Fruit fly (Drosophila melanogaster) whole organism, prepupa: Measurements from ENCODE around the gene mib1.
A peak's percentile ranks its signal among the peaks of the same experiment; 100 is the strongest.

ENCODE experiments used
- Blimp-1 ChIP-seq: fragments of 200-800 bp; sonication (Bioruptor generic); optimal IDR thresholded peaks from 3 replicates; lab custom pipeline; 2017; ENCODE audit warnings: missing biosample characterization, missing genetic modification characterization, mild to moderate bottlenecking, moderate library complexity, missing genetic modification reagents
- CG10631 ChIP-seq: fragments of 200-800 bp; sonication (Bioruptor generic); optimal IDR thresholded peaks from 2 replicates; lab custom pipeline; 2016; ENCODE audit warnings: missing biosample characterization, missing genetic modification characterization
- CG10669 ChIP-seq: fragments of 200-800 bp; sonication (Bioruptor generic); optimal IDR thresholded peaks from 3 replicates; lab custom pipeline; 2018; ENCODE audit warnings: missing biosample characterization, mild to moderate bottlenecking, missing genetic modification characterization, moderate library complexity
- CG11294 ChIP-seq: fragments of 200-800 bp; sonication (Bioruptor generic); IDR thresholded peaks from 2 replicates; pipeline ENCODE4 v1.3.6; 2022; ENCODE audit warnings: missing biosample characterization, missing genetic modification characterization
- CG11762 ChIP-seq: fragments of 200-800 bp; sonication (Bioruptor generic); optimal IDR thresholded peaks from 3 replicates; lab custom pipeline; 2016; ENCODE audit warnings: missing biosample characterization, missing genetic modification characterization; ENCODE audit not compliant: insufficient read depth
- CG15336 ChIP-seq: fragments of 200-800 bp; sonication (Bioruptor generic); IDR thresholded peaks from 2 replicates; pipeline ENCODE4 v1.3.6; 2022; ENCODE audit warnings: missing biosample characterization, missing genetic modification characterization
- CG1621 ChIP-seq: fragments of 200-800 bp; sonication (Bioruptor generic); optimal IDR thresholded peaks from 3 replicates; lab custom pipeline; 2018; ENCODE audit warnings: missing biosample characterization, mild to moderate bottlenecking, missing genetic modification characterization
- CG16779 ChIP-seq: fragments of 200-800 bp; sonication (Bioruptor generic); optimal IDR thresholded peaks from 3 replicates; lab custom pipeline; 2017; ENCODE audit warnings: missing biosample characterization, mild to moderate bottlenecking, missing genetic modification characterization
- CG3032 ChIP-seq: fragments of 200-800 bp; optimal IDR thresholded peaks from 2 replicates; lab custom pipeline; 2019; ENCODE audit warnings: missing biosample characterization, mild to moderate bottlenecking, missing genetic modification characterization, moderate library complexity
- CG31627 ChIP-seq: fragments of 200-800 bp; sonication (Bioruptor generic); optimal IDR thresholded peaks from 3 replicates; lab custom pipeline; 2016; ENCODE audit warnings: missing biosample characterization, missing genetic modification characterization
- CG32006 ChIP-seq: fragments of 200-800 bp; sonication (Bioruptor generic); optimal IDR thresholded peaks from 3 replicates; lab custom pipeline; 2017; ENCODE audit warnings: missing biosample characterization, mild to moderate bottlenecking, missing genetic modification characterization
- CG34406 ChIP-seq: fragments of 200-800 bp; sonication (Bioruptor generic); optimal IDR thresholded peaks from 3 replicates; lab custom pipeline; 2016; ENCODE audit warnings: missing biosample characterization, missing genetic modification characterization
- CG3919 ChIP-seq: fragments of 200-800 bp; sonication (Bioruptor generic); optimal IDR thresholded peaks from 3 replicates; lab custom pipeline; 2016; ENCODE audit warnings: missing biosample characterization, missing genetic modification characterization
- CG4318 ChIP-seq: fragments of 200-800 bp; sonication (Bioruptor generic); optimal IDR thresholded peaks from 3 replicates; lab custom pipeline; 2017; ENCODE audit warnings: missing biosample characterization, mild to moderate bottlenecking, missing genetic modification characterization
- CG6792 ChIP-seq: fragments of 200-800 bp; sonication (Bioruptor generic); optimal IDR thresholded peaks from 3 replicates; lab custom pipeline; 2016; ENCODE audit warnings: missing biosample characterization, missing genetic modification characterization
- CG6808 ChIP-seq: fragments of 200-800 bp; sonication (Bioruptor generic); optimal IDR thresholded peaks from 3 replicates; lab custom pipeline; 2017; ENCODE audit warnings: missing biosample characterization, missing genetic modification characterization, mild to moderate bottlenecking, moderate library complexity, missing genetic modification reagents
- CG6854 ChIP-seq: fragments of 200-800 bp; sonication (Bioruptor generic); optimal IDR thresholded peaks from 2 replicates; lab custom pipeline; 2017; ENCODE audit warnings: missing biosample characterization, mild to moderate bottlenecking, missing genetic modification characterization
- CG8119 ChIP-seq: fragments of 200-800 bp; sonication (Bioruptor generic); IDR thresholded peaks from 3 replicates; pipeline ENCODE4 v1.3.6; 2022; ENCODE audit warnings: missing biosample characterization, missing genetic modification characterization
- CG8319 ChIP-seq: fragments of 200-800 bp; sonication (Bioruptor generic); optimal IDR thresholded peaks from 3 replicates; lab custom pipeline; 2016; ENCODE audit warnings: missing biosample characterization, missing genetic modification characterization
- CG8632 ChIP-seq: fragments of 200-800 bp; sonication (Bioruptor generic); optimal IDR thresholded peaks from 3 replicates; lab custom pipeline; 2016; ENCODE audit warnings: missing biosample characterization, missing genetic modification characterization
- Eip93F ChIP-seq: fragments of 200-800 bp; sonication (Bioruptor generic); optimal IDR thresholded peaks from 2 replicates; lab custom pipeline; 2016; ENCODE audit warnings: missing biosample characterization, mild to moderate bottlenecking, missing genetic modification characterization
- Ets21C ChIP-seq: fragments of 200-800 bp; sonication (Bioruptor generic); optimal IDR thresholded peaks from 3 replicates; lab custom pipeline; 2016; ENCODE audit warnings: missing biosample characterization, missing genetic modification characterization
- Ets96B ChIP-seq: fragments of 200-800 bp; optimal IDR thresholded peaks from 2 replicates; lab custom pipeline; 2019; ENCODE audit warnings: missing biosample characterization, mild to moderate bottlenecking, missing genetic modification characterization, moderate library complexity
- Gug ChIP-seq: fragments of 200-800 bp; sonication (Bioruptor generic); IDR thresholded peaks from 2 replicates; pipeline ENCODE4 v1.3.6; 2022; ENCODE audit warnings: missing biosample characterization, missing genetic modification characterization
- Hr38 ChIP-seq: sonication (Bioruptor generic); optimal IDR thresholded peaks from 2 replicates; lab custom pipeline; 2016; ENCODE audit warnings: missing biosample characterization, missing genetic modification characterization
- Hr39 ChIP-seq: fragments of 200-800 bp; sonication (Bioruptor generic); optimal IDR thresholded peaks from 2 replicates; lab custom pipeline; 2016; ENCODE audit warnings: missing biosample characterization, missing genetic modification characterization
- Hr4 ChIP-seq: fragments of 200-800 bp; sonication (Bioruptor generic); optimal IDR thresholded peaks from 3 replicates; lab custom pipeline; 2016; ENCODE audit warnings: missing biosample characterization, missing genetic modification characterization
- Lpt ChIP-seq: fragments of 200-800 bp; sonication (Bioruptor generic); optimal IDR thresholded peaks from 3 replicates; lab custom pipeline; 2016; ENCODE audit warnings: missing biosample characterization, missing genetic modification characterization
- Met ChIP-seq: fragments of 200-800 bp; sonication (Bioruptor generic); optimal IDR thresholded peaks from 3 replicates; lab custom pipeline; 2016; ENCODE audit warnings: missing biosample characterization, missing genetic modification characterization
- Smox ChIP-seq: fragments of 200-800 bp; sonication (Bioruptor generic); optimal IDR thresholded peaks from 3 replicates; lab custom pipeline; 2016; ENCODE audit warnings: missing biosample characterization, missing genetic modification characterization
- Sox102F ChIP-seq: fragments of 200-800 bp; sonication (Bioruptor generic); optimal IDR thresholded peaks from 2 replicates; lab custom pipeline; 2016; ENCODE audit warnings: missing biosample characterization, mild to moderate bottlenecking, missing genetic modification characterization
- Sox14 ChIP-seq: fragments of 200-800 bp; sonication (Bioruptor generic); optimal IDR thresholded peaks from 3 replicates; lab custom pipeline; 2016; ENCODE audit warnings: missing biosample characterization, missing genetic modification characterization
- Sox15 ChIP-seq: fragments of 200-800 bp; sonication (Bioruptor generic); optimal IDR thresholded peaks from 3 replicates; lab custom pipeline; 2016; ENCODE audit warnings: missing biosample characterization, missing genetic modification characterization
- achi ChIP-seq: fragments of 200-800 bp; sonication (Bioruptor generic); optimal IDR thresholded peaks from 3 replicates; lab custom pipeline; 2016; ENCODE audit warnings: missing biosample characterization, missing genetic modification characterization
- acj6 ChIP-seq: fragments of 200-800 bp; sonication (Bioruptor generic); optimal IDR thresholded peaks from 3 replicates; lab custom pipeline; 2016; ENCODE audit warnings: missing biosample characterization, missing genetic modification characterization
- cyc ChIP-seq: fragments of 200-800 bp; sonication (Bioruptor generic); optimal IDR thresholded peaks from 3 replicates; lab custom pipeline; 2016; ENCODE audit warnings: missing biosample characterization, missing genetic modification characterization
- dac ChIP-seq: fragments of 200-800 bp; sonication (Bioruptor generic); optimal IDR thresholded peaks from 2 replicates; lab custom pipeline; 2017; ENCODE audit warnings: missing biosample characterization, mild to moderate bottlenecking, missing genetic modification characterization
- dsx ChIP-seq: fragments of 200-800 bp; optimal IDR thresholded peaks from 3 replicates; lab custom pipeline; 2019; ENCODE audit warnings: missing biosample characterization, mild to moderate bottlenecking, missing genetic modification characterization, moderate library complexity; ENCODE audit not compliant: poor library complexity, severe bottlenecking
- eg ChIP-seq: fragments of 200-800 bp; sonication (Bioruptor generic); IDR thresholded peaks from 3 replicates; pipeline ENCODE4 v1.3.6; 2022; ENCODE audit warnings: missing biosample characterization, missing genetic modification characterization
- esn ChIP-seq: fragments of 200-800 bp; sonication (Bioruptor generic); optimal IDR thresholded peaks from 2 replicates; lab custom pipeline; 2016; ENCODE audit warnings: missing biosample characterization, mild to moderate bottlenecking, missing genetic modification characterization, moderate library complexity
- fd85E ChIP-seq: fragments of 200-800 bp; sonication (Bioruptor generic); optimal IDR thresholded peaks from 3 replicates; lab custom pipeline; 2016; ENCODE audit warnings: missing biosample characterization, missing genetic modification characterization
- fkh ChIP-seq: fragments of 200-800 bp; sonication (Bioruptor generic); optimal IDR thresholded peaks from 3 replicates; lab custom pipeline; 2017; ENCODE audit warnings: missing biosample characterization, mild to moderate bottlenecking, missing genetic modification characterization, moderate library complexity
- lz ChIP-seq: fragments of 200-800 bp; sonication (Bioruptor generic); optimal IDR thresholded peaks from 3 replicates; lab custom pipeline; 2016; ENCODE audit warnings: missing biosample characterization, missing genetic modification characterization
- net ChIP-seq: fragments of 200-800 bp; sonication (Bioruptor generic); optimal IDR thresholded peaks from 3 replicates; lab custom pipeline; 2016; ENCODE audit warnings: missing biosample characterization, missing genetic modification characterization
- salr ChIP-seq, 2 experiments: fragments of 200-800 bp; sonication (Bioruptor generic); optimal IDR thresholded peaks; 3 replicates each; lab custom pipeline; 2016 to 2018; ENCODE audit warnings: missing biosample characterization in 2 of 2, missing genetic modification characterization in 2 of 2, mild to moderate bottlenecking in 1 of 2
- svp ChIP-seq: fragments of 200-800 bp; sonication (Bioruptor generic); peaks from one replicate; lab custom pipeline; 2016; ENCODE audit warnings: missing biosample characterization, missing genetic modification characterization
- vri ChIP-seq: fragments of 200-800 bp; sonication (Bioruptor generic); optimal IDR thresholded peaks from 3 replicates; lab custom pipeline; 2016; ENCODE audit warnings: missing biosample characterization, mild to moderate bottlenecking, missing genetic modification characterization

The mib1 gene

DNA sequence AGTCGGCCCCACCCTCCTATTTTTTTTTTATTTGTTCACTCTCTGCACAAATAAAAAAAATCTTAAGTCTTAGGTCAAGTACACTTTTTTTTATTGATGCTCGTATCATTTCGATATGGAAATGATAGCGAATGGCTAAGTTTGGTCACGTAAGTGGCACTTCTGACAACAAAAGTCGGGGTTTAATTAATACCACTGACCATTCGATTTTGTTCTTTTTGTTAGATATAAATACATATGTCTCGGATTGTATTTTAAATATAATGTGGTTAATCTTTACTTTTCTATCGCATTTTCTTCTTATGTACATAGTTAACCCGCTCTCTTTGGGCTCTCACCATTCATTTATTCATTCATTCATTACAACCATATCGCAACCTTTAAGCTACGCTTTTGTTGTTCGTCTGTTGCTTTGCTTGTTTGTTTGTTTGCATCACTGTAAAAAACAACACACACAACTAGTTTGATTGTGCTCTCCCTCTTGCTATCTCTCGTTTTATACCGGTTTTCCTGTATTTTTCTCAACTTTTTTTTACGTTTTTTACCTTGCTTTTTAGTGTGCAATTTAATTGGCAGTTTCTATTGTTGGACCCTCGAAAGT lies 9.4 kb downstream of the mib1 start (continued):
- no peak for TF ChIP-seq Sox15 (GFP tag; lab: Kevin White, UChicago)
- TF ChIP-seq CG16779 (tag; lab: Kevin White, UChicago): peak; percentile 66
- peak; percentile 80 for TF ChIP-seq CG32006 (GFP tag; lab: Kevin White, UChicago)
- TF ChIP-seq CG4318 (GFP tag; lab: Kevin White, UChicago): no peak
- no peak for TF ChIP-seq Ets21C (GFP tag; lab: Kevin White, UChicago)
- no peak for TF ChIP-seq Eip93F
- peak; percentile 25 for TF ChIP-seq dsx
- TF ChIP-seq CG10669 (GFP tag; lab: Kevin White, UChicago): peak; percentile 24
- no peak for TF ChIP-seq CG11762 (GFP tag; lab: Kevin White, UChicago)
- no peak for TF ChIP-seq CG8632 (GFP tag; lab: Kevin White, UChicago)
- TF ChIP-seq svp (GFP tag; lab: Kevin White, UChicago): peak; percentile 48
- TF ChIP-seq esn (GFP tag; lab: Kevin White, UChicago): no peak
- peak; percentile 8 for TF ChIP-seq CG3032 (tag; lab: Kevin White, UChicago)
- TF ChIP-seq fkh (GFP tag; lab: Kevin White, UChicago): peak; percentile 39
- peak; percentile 82 for TF ChIP-seq Hr4 (GFP tag; lab: Kevin White, UChicago)
- TF ChIP-seq dac (GFP tag; lab: Kevin White, UChicago): peak; percentile 29
- peak; percentile 12 for TF ChIP-seq achi (GFP tag; lab: Kevin White, UChicago)
- no peak for TF ChIP-seq CG6792 (GFP tag; lab: Kevin White, UChicago)
- TF ChIP-seq CG15336 (GFP tag; lab: Robert Waterston, UW): peak; percentile 71
- peak; percentile 74 for TF ChIP-seq eg (GFP tag; lab: Robert Waterston, UW)

DNA sequence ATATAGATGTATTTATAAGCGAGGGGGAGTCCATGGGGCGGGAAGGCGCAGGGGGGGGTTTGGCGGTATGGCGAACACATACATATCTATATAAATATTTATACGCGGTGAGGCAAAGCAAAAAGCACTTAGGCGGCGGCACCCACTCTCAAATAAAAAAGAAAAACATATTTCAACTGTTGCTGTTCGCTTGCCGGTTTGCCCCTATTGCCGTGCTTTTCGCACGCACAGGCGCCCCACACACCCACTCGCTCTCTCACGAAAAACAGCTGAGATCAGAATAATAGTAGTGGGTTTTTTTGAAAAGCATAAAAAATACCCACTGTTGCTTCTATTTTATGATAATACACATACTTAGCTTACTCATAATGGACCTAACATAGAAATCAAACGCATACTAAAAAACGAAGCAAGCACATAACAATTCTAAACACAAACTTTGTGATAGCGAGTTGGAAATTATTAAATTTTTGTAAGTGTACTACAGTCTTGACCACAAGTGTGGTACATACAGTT lies 10.4 kb downstream of the mib1 start:
- TF ChIP-seq CG15336 (GFP tag; lab: Robert Waterston, UW) (peak; percentile 91), CG3032 (tag; lab: Kevin White, UChicago) (peak; percentile 9), Sox14 (GFP tag; lab: Kevin White, UChicago) (peak; percentile 62), Sox102F (GFP tag; lab: Kevin White, UChicago) (no peak), CG10631 (peak; percentile 23), Smox (GFP tag; lab: Kevin White, UChicago) (peak; percentile 45), Hr39 (peak; percentile 50), CG16779 (tag; lab: Kevin White, UChicago) (no peak), salr (GFP tag; optimal IDR thresholded peaks at IDR 0.05; lab: Kevin White, UChicago) (peak in 1 of 2 experiments; percentile 60), Gug (GFP tag; lab: Robert Waterston, UW) (peak; percentile 60), CG8119 (GFP tag; lab: Robert Waterston, UW) (peak; percentile 91), net (GFP tag; lab: Kevin White, UChicago) (peak; percentile 73), Met (GFP tag; lab: Kevin White, UChicago) (peak; percentile 53), esn (GFP tag; lab: Kevin White, UChicago) (peak; percentile 48), cyc (GFP tag; lab: Kevin White, UChicago) (peak; percentile 39), fd85E (GFP tag; lab: Kevin White, UChicago) (no peak), CG6792 (GFP tag; lab: Kevin White, UChicago) (peak; percentile 37), CG34406 (no peak), achi (GFP tag; lab: Kevin White, UChicago) (peak; percentile 67), Ets96B (tag; lab: Kevin White, UChicago) (no peak), svp (GFP tag; lab: Kevin White, UChicago) (peak; percentile 74), Hr4 (GFP tag; lab: Kevin White, UChicago) (peak; percentile 92), Eip93F (no peak), Lpt (peak; percentile 76), dsx (no peak), Blimp-1 (GFP tag; lab: Kevin White, UChicago) (no peak), CG1621 (tag; lab: Kevin White, UChicago) (no peak), lz (GFP tag; lab: Kevin White, UChicago) (peak; percentile 32), CG6854 (GFP tag; lab: Kevin White, UChicago) (no peak), CG11294 (GFP tag; lab: Robert Waterston, UW) (peak; percentile 78), CG6808 (no peak), vri (peak; percentile 59), CG3919 (GFP tag; lab: Kevin White, UChicago) (peak; percentile 45), Hr38 (GFP tag; lab: Kevin White, UChicago) (peak; percentile 16), CG8319 (GFP tag; lab: Kevin White, UChicago) (no peak), Sox15 (GFP tag; lab: Kevin White, UChicago) (peak; percentile 23), acj6 (GFP tag; lab: Kevin White, UChicago) (peak; percentile 55), CG8632 (GFP tag; lab: Kevin White, UChicago) (no peak), CG31627 (peak; percentile 50)
